Worm (Caenorhabditis elegans) whole organism, mixed stage, embryonic: ENCODE measurements around the gene gcy-1.

Experiments used
- ceh-83 ChIP-seq: fragments of 200-800 bp; sonication (Bioruptor generic); optimal IDR thresholded peaks from 2 replicates; lab custom pipeline; 2018; ENCODE audit warnings: mild to moderate bottlenecking, missing genetic modification characterization, missing compliant biosample characterization
- elt-3 ChIP-seq: fragments of 150-350 bp; optimal IDR thresholded peaks from 2 replicates; lab custom pipeline; 2014; ENCODE audit warnings: missing biosample characterization, missing genetic modification characterization
- lin-13 ChIP-seq: fragments of 150-350 bp; optimal IDR thresholded peaks from 2 replicates; lab custom pipeline; 2014; ENCODE audit warnings: missing biosample characterization, missing genetic modification characterization
- lsy-2 ChIP-seq: fragments of 150-350 bp; optimal IDR thresholded peaks from 2 replicates; lab custom pipeline; 2014; ENCODE audit warnings: missing biosample characterization, missing genetic modification characterization
- mep-1 ChIP-seq: fragments of 150-350 bp; optimal IDR thresholded peaks from 2 replicates; lab custom pipeline; 2017; ENCODE audit warnings: missing biosample characterization, missing genetic modification reagents, missing genetic modification characterization, inconsistent platforms
- mls-2 ChIP-seq: sonication (generic microtip); optimal IDR thresholded peaks from 2 replicates; lab custom pipeline; 2016; ENCODE audit warnings: mild to moderate bottlenecking, missing genetic modification characterization, moderate library complexity, missing compliant biosample characterization
- nhr-12 ChIP-seq: fragments of 150-350 bp; optimal IDR thresholded peaks from 2 replicates; lab custom pipeline; 2014; ENCODE audit warnings: missing biosample characterization, missing genetic modification characterization
- unc-39 ChIP-seq: fragments of 150-350 bp; optimal IDR thresholded peaks from 2 replicates; lab custom pipeline; 2014; ENCODE audit warnings: missing biosample characterization, missing genetic modification characterization

DNA sequence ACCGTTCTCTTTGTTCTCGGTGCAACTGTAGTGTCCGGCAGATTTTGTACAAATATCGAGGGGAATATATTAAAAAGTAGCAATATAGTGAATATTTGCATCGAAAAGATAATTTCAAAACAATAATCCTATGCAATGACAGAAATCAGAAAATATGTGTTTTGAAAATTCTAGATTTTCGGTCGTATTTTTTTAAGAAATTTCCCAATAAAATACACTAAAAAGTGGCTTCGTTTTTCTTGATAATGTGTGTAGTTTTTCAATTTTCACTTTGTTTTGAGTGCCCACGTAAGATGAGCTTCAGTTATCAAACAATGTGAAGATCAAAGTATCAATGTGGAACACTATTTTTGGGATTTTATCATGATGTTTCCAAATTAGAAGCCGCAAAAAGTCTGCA is at the start of gene gcy-1:
- TF ChIP-seq elt-3 (tag; lab: Kevin White, UChicago) (no peak), mls-2 (no peak), ceh-83 (GFP tag; lab: Kevin White, UChicago) (no peak), lsy-2 (tag; lab: Kevin White, UChicago) (no peak), nhr-12 (tag; lab: Kevin White, UChicago) (no peak), unc-39 (tag; lab: Kevin White, UChicago) (no peak), mep-1 (tag; lab: Kevin White, UChicago) (no peak), lin-13 (tag; lab: Kevin White, UChicago) (no peak)
